Worm (Caenorhabditis elegans): Measurements from ENCODE around the gene srh-85.

Gene srh-85

DNA sequence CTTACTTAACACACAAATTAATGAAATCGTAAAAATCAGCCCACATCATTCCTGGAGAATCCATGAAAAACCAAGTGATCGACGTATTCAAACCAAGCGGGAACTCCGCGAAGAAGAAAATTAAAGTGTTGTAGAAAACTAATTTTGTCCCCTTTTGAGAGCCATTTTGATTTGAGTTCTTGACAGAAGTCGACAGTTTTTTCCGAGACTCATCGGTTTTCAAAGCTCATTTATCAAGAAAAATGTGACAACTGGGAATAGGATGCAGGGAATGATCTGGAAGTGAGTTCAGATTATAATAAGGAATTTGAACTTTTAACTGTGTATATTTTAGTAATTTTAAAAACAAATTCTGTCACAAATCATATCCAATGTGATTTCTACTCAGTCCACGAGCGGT, 24.1 kb upstream of the srh-85 start, which contains the start of gene srw-135:
Gene srw-135, minus strand, starts transcription at position 101 of the 400 bp plus-strand sequence.
- TF ChIP-seq ccch-3 (GFP tag; optimal IDR thresholded peaks at IDR 0.05): no peak
- TF ChIP-seq C17E4.6 (GFP tag; IDR thresholded peaks at IDR 0.05): no peak
- no peak for TF ChIP-seq F22D6.2 (tag; optimal IDR thresholded peaks at IDR 0.05)
- TF ChIP-seq lag-1 (GFP tag; IDR thresholded peaks at IDR 0.05): no peak
- no peak for TF ChIP-seq ets-4 (GFP tag; optimal IDR thresholded peaks at IDR 0.05)
- TF ChIP-seq K12H6.12 (tag; optimal IDR thresholded peaks at IDR 0.05): no peak
- TF ChIP-seq nhr-120 (GFP tag; IDR thresholded peaks at IDR 0.05): no peak
- no peak for TF ChIP-seq hmg-1.2 (GFP tag; IDR thresholded peaks at IDR 0.05)
- TF ChIP-seq Y95B8A.8 (GFP tag; IDR thresholded peaks at IDR 0.05): no peak
- TF ChIP-seq nhr-179 (tag; optimal IDR thresholded peaks at IDR 0.05): no peak
- TF ChIP-seq bed-1 (GFP tag; IDR thresholded peaks at IDR 0.05): no peak
- no peak for TF ChIP-seq rpc-1 (optimal IDR thresholded peaks at IDR 0.05)
- TF ChIP-seq rpc-1 (tag; optimal IDR thresholded peaks at IDR 0.05): no peak

DNA sequence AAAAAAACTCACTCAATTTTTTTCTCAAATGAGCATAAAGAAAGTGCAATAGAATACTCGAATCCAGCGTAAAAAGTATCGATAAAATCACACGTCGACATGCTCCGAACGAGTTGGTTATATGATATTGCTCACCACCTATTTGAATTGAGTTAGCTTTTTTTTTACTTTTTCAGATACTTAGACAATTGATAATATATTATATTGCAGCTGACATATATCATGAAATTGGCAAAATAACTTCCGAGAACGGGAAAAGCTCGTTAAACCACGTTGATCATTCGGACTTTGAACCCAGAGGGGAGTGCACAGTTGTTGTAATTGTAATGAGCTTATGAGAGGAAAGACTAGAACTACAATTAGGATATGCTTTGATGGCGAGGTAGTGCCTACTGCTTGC, 23.2 kb upstream of the srh-85 start, which contains the start of gene srw-136:
Gene srw-136, minus strand, starts transcription at position 101 of the 400 bp plus-strand sequence.
- TF ChIP-seq cebp-1 (GFP tag; IDR thresholded peaks at IDR 0.05) (no peak), cebp-1 (tag; optimal IDR thresholded peaks at IDR 0.05) (no peak), F57C9.4 (tag; optimal IDR thresholded peaks at IDR 0.05) (no peak), C06A6.2 (GFP tag; conservative IDR thresholded peaks at IDR 0.05) (no peak), Y67H2A.10 (GFP tag; conservative IDR thresholded peaks at IDR 0.05) (no peak), lsy-27 (tag; optimal IDR thresholded peaks at IDR 0.05; ENCODE audit: borderline replicate concordance, insufficient read depth) (no peak), nhr-120 (GFP tag; IDR thresholded peaks at IDR 0.05) (no peak), tbx-9 (tag; optimal IDR thresholded peaks at IDR 0.05; ENCODE audit: borderline replicate concordance) (no peak), attf-5 (GFP tag; optimal IDR thresholded peaks at IDR 0.05) (no peak), snpc-1.1 (tag; optimal IDR thresholded peaks at IDR 0.05; ENCODE audit: insufficient read depth) (no peak), hsf-1 (GFP tag; IDR thresholded peaks at IDR 0.05) (no peak), pbrm-1 (GFP tag; IDR thresholded peaks at IDR 0.05) (no peak), madf-3 (GFP tag; IDR thresholded peaks at IDR 0.05) (no peak), nfyb-1 (GFP tag; IDR thresholded peaks at IDR 0.05) (no peak), sdz-38 (tag; optimal IDR thresholded peaks at IDR 0.05) (no peak), F49E8.2 (tag; optimal IDR thresholded peaks at IDR 0.05; ENCODE audit: insufficient read depth) (no peak), ceh-58 (GFP tag; IDR thresholded peaks at IDR 0.05) (no peak)

DNA sequence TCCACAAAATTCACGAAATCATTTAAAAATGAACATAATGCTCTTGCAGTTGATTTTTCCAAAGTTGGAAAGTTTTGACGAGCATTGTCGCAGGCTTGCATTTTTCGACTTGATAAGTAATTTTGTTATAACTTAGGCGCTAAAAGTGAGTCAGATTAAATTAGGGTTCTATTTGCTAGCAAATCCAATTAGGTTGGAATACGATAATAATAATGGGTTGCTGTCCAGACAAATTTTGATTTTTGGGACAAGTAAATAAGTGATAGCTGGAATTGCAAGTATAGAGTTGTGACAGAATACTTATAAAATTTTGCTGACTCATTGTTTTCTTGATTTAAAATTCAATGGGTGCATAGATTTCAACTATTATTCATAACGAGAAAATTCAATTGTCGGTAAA, 18.7 kb upstream of the srh-85 start, which contains the start of gene srw-112:
Gene srw-112, minus strand, starts transcription at position 101 of the 400 bp plus-strand sequence.
- no peak for TF ChIP-seq ztf-6 (GFP tag; IDR thresholded peaks at IDR 0.05)
- TF ChIP-seq zfh-2 (GFP tag; conservative IDR thresholded peaks at IDR 0.05): no peak
- no peak for TF ChIP-seq lin-40 (tag; optimal IDR thresholded peaks at IDR 0.05)
- TF ChIP-seq fkh-3 (tag; optimal IDR thresholded peaks at IDR 0.05): no peak
- no peak for TF ChIP-seq lag-1 (GFP tag; IDR thresholded peaks at IDR 0.05)
- TF ChIP-seq athp-1 (tag; optimal IDR thresholded peaks at IDR 0.05): no peak

DNA sequence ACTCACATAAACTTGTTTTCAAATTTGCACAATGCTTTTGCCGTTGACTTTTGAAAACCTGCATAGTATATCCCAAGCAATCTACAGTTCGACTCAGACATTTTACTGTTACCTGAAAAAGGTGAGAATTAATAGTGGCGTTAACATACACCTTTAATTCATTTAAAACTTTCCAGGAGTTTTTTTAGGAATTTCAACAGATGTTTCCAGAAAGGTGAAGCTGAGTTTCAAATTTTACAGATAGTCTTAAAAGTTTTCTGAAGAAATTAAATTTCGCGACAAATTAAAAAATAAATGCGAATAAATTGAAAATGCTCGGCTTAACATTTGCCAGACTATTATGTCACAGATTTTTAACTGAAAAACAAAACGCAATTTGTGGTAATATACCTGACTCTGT, 12.4 kb upstream of the srh-85 start, which contains the start of gene srw-119:
Gene srw-119, minus strand, starts transcription at position 101 of the 400 bp plus-strand sequence.
- TF ChIP-seq ceh-100 (GFP tag; IDR thresholded peaks at IDR 0.05): no peak
- no peak for TF ChIP-seq ztf-3 (GFP tag; optimal IDR thresholded peaks at IDR 0.05)
- no peak for TF ChIP-seq ztf-26 (tag; optimal IDR thresholded peaks at IDR 0.05)
- TF ChIP-seq unc-130 (GFP tag; optimal IDR thresholded peaks at IDR 0.05): no peak
- no peak for TF ChIP-seq gei-17 (GFP tag; optimal IDR thresholded peaks at IDR 0.05)
- no peak for TF ChIP-seq snpc-1.3 (tag; optimal IDR thresholded peaks at IDR 0.05; ENCODE audit: insufficient read depth)
- TF ChIP-seq B0336.3 (GFP tag; IDR thresholded peaks at IDR 0.05): no peak
- TF ChIP-seq repo-1 (tag; optimal IDR thresholded peaks at IDR 0.05): no peak
- TF ChIP-seq nfya-1 (tag; optimal IDR thresholded peaks at IDR 0.05; ENCODE audit: borderline replicate concordance, insufficient read depth): no peak
- TF ChIP-seq bed-2 (GFP tag; IDR thresholded peaks at IDR 0.05): no peak
- no peak for TF ChIP-seq bed-1 (GFP tag; IDR thresholded peaks at IDR 0.05)
- TF ChIP-seq akir-1 (GFP tag; optimal IDR thresholded peaks at IDR 0.05): no peak
- TF ChIP-seq F10E7.11 (tag; optimal IDR thresholded peaks at IDR 0.05): no peak
- no peak for TF ChIP-seq F33H1.4 (GFP tag; IDR thresholded peaks at IDR 0.05)

All from whole organism, young adult.